Fruit fly (Drosophila melanogaster) whole organism, larva: ENCODE data around the gene Atg18b.

Experiments used
- noc ChIP-seq: fragments of 200-800 bp; sonication (Bioruptor generic); optimal IDR thresholded peaks from 3 replicates; lab custom pipeline; 2019; ENCODE audit warnings: missing biosample characterization, mild to moderate bottlenecking, missing genetic modification characterization, moderate library complexity

Atg18b gene

DNA sequence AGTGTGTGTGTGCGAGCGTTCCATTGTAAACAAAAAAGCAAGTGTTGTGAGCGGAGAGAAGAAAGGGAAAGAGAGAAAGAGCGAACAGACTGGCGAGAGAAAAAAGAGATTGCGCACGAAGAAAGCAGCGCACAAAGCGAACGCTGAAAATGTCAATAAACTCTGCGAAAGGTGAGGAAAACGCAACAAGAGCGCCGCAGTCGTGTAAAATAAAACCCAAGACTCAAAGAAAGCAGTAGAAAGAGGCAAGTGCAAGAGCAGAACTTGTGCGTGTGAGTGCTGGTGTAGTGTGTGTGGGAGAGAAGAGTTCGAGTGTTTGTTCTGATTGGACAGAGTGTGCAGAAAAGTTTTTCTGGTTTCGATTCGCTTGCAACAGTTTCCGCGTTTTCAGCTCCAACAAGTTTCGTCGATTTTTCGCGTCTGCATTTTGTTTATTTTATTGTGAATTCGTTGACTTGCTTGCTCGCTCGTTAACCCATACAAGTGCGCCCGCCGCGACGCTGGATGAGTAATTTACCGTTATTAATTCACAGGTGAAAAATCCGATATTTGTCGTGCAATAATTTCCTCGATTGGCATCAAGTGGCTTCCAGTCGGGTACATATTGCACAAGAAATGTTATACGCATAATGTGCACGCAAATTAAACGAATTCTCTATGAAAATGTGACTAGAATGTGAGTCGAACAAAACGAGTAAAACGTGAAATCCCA is 17.5 kb upstream of the Atg18b start:
- TF ChIP-seq noc (tag; lab: Kevin White, UChicago): no peak

DNA sequence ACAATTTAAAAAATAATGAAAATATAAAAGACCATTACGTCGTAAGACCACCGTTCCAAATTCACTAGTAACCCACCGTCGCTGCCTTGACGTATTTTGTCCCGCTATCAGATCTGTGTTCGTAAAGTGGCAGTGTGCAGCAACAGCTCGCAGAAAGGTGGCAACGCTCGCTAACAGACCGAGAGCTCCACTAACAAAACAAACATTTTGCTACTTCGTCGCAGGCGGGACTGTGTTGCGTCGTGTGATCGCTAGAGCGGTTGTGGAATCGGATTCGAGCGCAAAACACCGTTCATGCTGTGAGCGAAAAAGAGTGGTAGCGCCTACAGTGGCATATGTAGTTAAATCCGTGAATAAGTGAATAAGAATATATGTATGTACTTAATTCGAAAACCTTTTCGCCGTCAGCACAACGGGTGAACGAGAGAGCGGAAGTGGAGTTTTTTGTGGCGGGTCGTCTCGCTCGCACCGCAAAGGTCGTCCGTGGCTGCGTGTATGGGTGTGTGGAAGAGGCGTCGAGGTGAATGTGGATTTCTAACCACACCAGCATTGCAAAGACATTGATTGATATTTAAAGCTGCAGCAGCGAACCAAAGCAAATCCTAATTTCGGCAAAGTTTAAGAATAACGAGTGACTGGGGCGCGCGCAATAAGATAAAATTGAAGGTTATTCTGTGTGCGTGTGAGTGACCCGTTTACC is 16.8 kb upstream of the Atg18b start, which contains the start of gene Hr39:
Hr39 (plus strand) TSS at position 203 of the 700 bp plus-strand sequence.
- TF ChIP-seq noc (tag; lab: Kevin White, UChicago): peak; percentile 32

dm6 chr2L:21236633-21237032 is 16.3 kb upstream of the Atg18b start, which contains the start of gene CG31626:
TSS of gene CG31626 (minus strand) at chr2L:21236733.
- TF ChIP-seq noc (tag; lab: Kevin White, UChicago): no peak

dm6 chr2L:21235463-21235862 is 15.1 kb upstream of the Atg18b start:
- TF ChIP-seq noc (tag; lab: Kevin White, UChicago): no peak

DNA sequence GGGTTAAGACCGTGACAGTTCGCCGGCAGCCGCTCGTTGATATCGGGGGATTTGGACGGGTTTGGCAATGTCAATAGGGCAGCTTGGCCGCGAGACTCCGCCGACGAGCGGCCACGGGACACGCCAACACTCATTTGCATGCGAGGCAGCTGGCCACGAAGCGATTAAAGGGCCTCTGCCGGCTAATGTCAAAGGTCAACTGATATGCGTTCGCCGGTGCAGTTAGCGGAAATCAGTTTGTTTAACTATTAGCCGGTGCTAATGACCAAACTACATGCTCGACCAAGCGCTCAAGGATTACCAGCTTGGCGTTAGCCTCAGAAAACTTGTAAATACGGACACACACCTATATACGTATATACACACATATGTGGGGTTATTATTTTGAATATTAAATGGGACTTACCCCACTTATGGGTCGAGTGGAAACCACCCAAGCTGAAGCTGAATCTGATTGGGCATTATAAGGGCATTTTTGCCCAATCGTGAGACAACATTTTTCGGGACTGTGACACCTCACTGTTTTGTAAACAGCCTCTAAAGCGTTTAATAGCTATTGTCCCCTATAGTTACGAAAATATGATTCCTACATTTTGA is 14.1 kb upstream of the Atg18b start:
- no peak for TF ChIP-seq noc (tag; lab: Kevin White, UChicago)

DNA sequence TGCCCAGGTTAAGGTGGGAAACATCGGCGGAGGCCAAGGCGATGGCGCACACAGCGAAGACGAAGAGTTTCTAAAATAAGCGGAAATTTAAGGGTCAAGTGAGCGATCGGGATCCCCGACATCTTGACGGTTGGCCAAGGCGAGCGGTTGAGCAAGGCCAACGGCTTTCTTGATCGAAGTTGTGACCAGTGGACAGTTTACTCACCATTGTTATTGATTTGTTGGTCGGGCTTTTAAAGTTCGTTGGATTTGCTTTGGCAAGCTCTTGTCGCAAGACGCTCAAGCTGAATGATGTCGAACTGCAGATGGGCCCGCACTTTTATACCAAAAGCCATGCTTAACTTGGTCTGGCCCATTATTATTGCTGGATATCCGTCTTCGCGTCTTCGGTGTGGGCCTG is 13.1 kb upstream of the Atg18b start:
- no peak for TF ChIP-seq noc (tag; lab: Kevin White, UChicago)

DNA sequence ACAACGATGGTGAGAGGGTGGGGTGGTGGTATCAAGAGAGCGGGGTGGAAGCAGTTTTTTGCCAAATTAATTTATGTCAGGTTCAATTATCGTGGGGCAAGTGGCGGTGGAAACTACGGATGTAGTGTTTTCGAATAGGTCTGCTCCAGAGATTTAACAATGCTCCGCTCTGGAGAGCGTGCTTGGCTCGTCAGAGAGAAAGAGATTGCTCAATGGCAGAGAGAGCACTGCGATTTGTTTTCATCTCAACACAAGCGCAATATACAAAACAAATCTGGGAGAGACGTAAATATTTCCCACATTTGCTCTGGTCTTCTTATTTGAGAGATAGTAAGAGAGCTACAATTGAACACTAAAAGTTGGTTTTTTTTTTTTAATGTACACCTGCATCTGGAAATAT is 1.4 kb upstream of the Atg18b start:
- no peak for TF ChIP-seq noc (tag; lab: Kevin White, UChicago)

- no peak for TF ChIP-seq noc (tag; lab: Kevin White, UChicago)
These were observed 774 bp upstream of the Atg18b start, which contains the start of gene CG8677 for dm6 chr2L:21221114-21221578. TSS of gene CG8677 (plus strand) at chr2L:21221312.

DNA sequence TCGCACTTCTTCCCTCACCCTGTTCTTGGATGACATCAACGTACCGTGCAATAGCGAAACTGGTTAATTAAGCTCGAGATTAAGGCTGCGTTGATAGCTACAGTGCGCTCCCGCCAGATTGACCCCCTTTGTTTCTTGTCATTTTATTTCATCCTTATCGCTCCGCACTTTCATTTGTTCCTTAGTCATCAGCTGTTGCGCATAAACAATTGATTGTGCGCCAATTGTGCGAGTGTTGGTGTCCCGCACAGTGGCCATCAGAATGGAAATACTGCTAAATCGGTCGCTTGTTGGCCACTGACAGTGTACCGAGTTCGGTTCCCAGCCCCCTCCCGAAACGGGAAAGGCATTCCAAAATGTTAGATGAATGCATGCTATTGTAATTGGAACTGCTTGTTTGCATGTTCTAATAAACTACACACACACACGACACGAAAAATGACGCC is 709 bp downstream of the Atg18b start:
- peak; percentile 56 for TF ChIP-seq noc (tag; lab: Kevin White, UChicago)

- no peak for TF ChIP-seq noc (tag; lab: Kevin White, UChicago)
These were observed 1.5 kb downstream of the Atg18b start for dm6 chr2L:21218912-21219246.

DNA sequence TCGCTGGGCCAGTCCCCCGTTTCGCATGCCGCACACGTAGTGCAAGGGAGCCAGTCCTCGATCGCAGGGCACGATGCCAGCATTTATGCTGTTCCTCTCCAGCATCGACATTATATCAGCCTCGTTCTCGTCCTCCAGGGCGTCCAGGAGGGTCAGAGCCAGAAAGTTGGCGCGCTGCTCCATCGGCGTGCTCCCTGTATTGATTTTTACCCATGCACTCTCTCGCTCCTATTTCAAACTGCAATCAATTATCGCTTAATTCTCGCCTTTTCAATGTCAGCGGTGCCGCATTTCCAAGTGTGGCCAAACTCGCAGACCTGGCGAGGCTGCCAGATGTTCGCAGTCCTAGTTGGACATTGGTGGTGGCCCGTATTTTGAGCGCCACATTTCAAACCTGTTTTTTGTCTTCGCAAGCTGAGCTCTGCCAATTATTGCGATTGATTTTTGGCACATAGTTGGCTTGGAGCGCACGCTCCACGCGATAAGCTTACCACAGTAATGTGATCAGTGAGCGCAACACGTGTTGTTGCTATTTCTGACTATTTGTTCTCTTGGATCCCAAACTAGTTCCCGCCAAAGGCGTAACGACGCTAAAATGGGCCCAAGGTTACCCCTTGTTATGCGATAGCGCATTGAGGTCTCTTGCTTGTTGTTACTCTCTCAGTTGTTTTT is 2.0 kb downstream of the Atg18b start, which contains the start of gene CG8679:
CG8679 (minus strand) TSS at position 305 of the 672 bp plus-strand sequence.
- TF ChIP-seq noc (tag; lab: Kevin White, UChicago): peak; percentile 24

DNA sequence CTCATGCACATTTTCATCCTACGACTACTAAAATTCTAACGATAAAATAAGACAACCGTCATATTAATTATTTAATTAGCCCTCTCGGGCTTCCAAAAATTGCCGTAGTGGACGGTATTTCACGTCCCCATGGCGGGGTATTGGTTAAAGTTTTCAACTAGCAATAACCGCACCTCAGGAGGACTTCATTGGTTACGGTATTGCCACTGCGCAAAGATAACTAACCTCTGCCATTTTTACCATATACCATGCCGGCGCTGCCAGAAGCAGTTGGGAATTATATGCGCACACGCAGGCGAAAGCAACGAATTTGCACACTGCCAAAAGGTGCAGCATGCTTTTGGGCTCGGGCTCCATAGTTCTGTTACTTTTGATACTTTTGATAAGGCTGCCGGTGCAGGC is 5.4 kb downstream of the Atg18b start:
- TF ChIP-seq noc (tag; lab: Kevin White, UChicago): no peak

DNA sequence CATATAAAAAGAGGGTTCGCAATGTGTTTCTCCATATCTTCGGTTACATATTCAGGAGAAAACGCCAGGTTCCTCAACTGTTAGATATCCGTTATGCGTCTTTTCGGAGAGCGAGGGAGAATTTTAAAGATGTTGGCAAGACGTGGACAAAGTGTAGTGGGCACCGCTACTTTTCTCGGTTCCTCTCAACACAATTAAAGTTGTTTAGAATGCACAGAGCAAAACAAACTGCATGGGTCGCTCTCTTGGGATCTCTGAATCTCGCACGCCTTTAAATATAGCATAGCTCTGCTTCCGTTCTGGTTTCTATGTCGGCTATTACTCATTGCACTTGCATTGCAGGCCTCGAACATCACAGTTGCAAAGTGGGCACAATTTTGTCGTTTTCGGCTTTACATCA is 14.2 kb downstream of the Atg18b start, which contains the start of gene clumsy:
clumsy (plus strand) TSS at position 301 of the 400 bp plus-strand sequence.
- no peak for TF ChIP-seq noc (tag; lab: Kevin White, UChicago)

- TF ChIP-seq noc (tag; lab: Kevin White, UChicago): no peak
These were observed 17.7 kb downstream of the Atg18b start, which contains the start of gene CG31988 for dm6 chr2L:21202702-21203101. TSS of gene CG31988 (minus strand) at chr2L:21202802.

- no peak for TF ChIP-seq noc (tag; lab: Kevin White, UChicago)
These were observed 20.1 kb downstream of the Atg18b start, which contains the start of gene CG31624 for dm6 chr2L:21200275-21200674. TSS of gene CG31624 (minus strand) at chr2L:21200375.
